Worm (Caenorhabditis elegans): ENCODE results near the gene ceh-7.

ce11 chrII:8670835-8671234, 32.8 kb downstream of the ceh-7 start:
- TF ChIP-seq sea-2 (GFP tag; optimal IDR thresholded peaks at IDR 0.05), result no peak
- no peak for TF ChIP-seq aly-2 (tag; optimal IDR thresholded peaks at IDR 0.05)
- TF ChIP-seq R02D3.7 (tag; optimal IDR thresholded peaks at IDR 0.05), result no peak
- TF ChIP-seq nhr-237 (tag; optimal IDR thresholded peaks at IDR 0.05), result no peak
- TF ChIP-seq ceh-28 (tag; optimal IDR thresholded peaks at IDR 0.05), result no peak
- TF ChIP-seq fos-1 (tag; optimal IDR thresholded peaks at IDR 0.05), result no peak
- no peak for TF ChIP-seq ztf-4 (tag; optimal IDR thresholded peaks at IDR 0.05)
- TF ChIP-seq lin-15B (tag; optimal IDR thresholded peaks at IDR 0.05), result no peak
- TF ChIP-seq ceh-82 (tag; optimal IDR thresholded peaks at IDR 0.05), result no peak
- no peak for TF ChIP-seq zag-1 (tag; optimal IDR thresholded peaks at IDR 0.05)

Data from whole organism, L3 larva.